Worm (Caenorhabditis elegans) whole organism, early embryonic: ENCODE data around the gene tag-120.

ENCODE experiments used
- B0310.2 ChIP-seq: sonication (generic microtip); optimal IDR thresholded peaks from 2 replicates; lab custom pipeline; 2016; ENCODE audit warnings: mild to moderate bottlenecking, missing genetic modification characterization, missing compliant biosample characterization
- F13C5.2 ChIP-seq: sonication (generic microtip); optimal IDR thresholded peaks from 2 replicates; lab custom pipeline; 2017; ENCODE audit warnings: mild to moderate bottlenecking, missing genetic modification characterization, inconsistent platforms, missing compliant biosample characterization
- aly-1 ChIP-seq: sonication (generic microtip); optimal IDR thresholded peaks from 2 replicates; lab custom pipeline; 2016; ENCODE audit warnings: missing genetic modification characterization, missing compliant biosample characterization
- ama-1 ChIP-seq: fragments of 150-350 bp; optimal IDR thresholded peaks from 2 replicates; lab custom pipeline; 2014
- ceh-13 ChIP-seq: fragments of 200-800 bp; sonication (Bioruptor generic); optimal IDR thresholded peaks from 2 replicates; lab custom pipeline; 2018; ENCODE audit warnings: mild to moderate bottlenecking, missing genetic modification characterization, missing compliant biosample characterization
- ceh-36 ChIP-seq: sonication (generic microtip); optimal IDR thresholded peaks from 2 replicates; lab custom pipeline; 2016; ENCODE audit warnings: missing genetic modification characterization, inconsistent platforms, missing compliant biosample characterization
- ets-7 ChIP-seq: sonication (generic microtip); optimal IDR thresholded peaks from 2 replicates; lab custom pipeline; 2016; ENCODE audit warnings: missing genotype, missing genetic modification characterization, missing compliant biosample characterization
- flt-1 ChIP-seq: fragments of 200-800 bp; sonication (Bioruptor generic); IDR thresholded peaks from 2 replicates; pipeline ENCODE4 v1.3.6; 2022; ENCODE audit warnings: missing genetic modification characterization, missing compliant biosample characterization
- hmbx-1 ChIP-seq: sonication (generic microtip); optimal IDR thresholded peaks from 2 replicates; lab custom pipeline; 2016; ENCODE audit warnings: mild to moderate bottlenecking, missing genetic modification characterization, missing compliant biosample characterization
- hmg-4 ChIP-seq: fragments of 200-800 bp; sonication (Bioruptor generic); optimal IDR thresholded peaks from 2 replicates; lab custom pipeline; 2018; ENCODE audit warnings: mild to moderate bottlenecking, missing genetic modification characterization, missing compliant biosample characterization
- hnd-1 ChIP-seq: sonication (generic microtip); optimal IDR thresholded peaks from 2 replicates; lab custom pipeline; 2016; ENCODE audit warnings: missing genetic modification characterization, missing compliant biosample characterization
- pes-1 ChIP-seq: fragments of 200-800 bp; sonication (Bioruptor generic); IDR thresholded peaks from 2 replicates; pipeline ENCODE4 v1.3.6; 2022; ENCODE audit warnings: missing genetic modification reagents, missing genetic modification characterization, missing compliant biosample characterization
- scrt-1 ChIP-seq: fragments of 200-800 bp; sonication (Bioruptor generic); IDR thresholded peaks from 2 replicates; pipeline ENCODE4 v1.3.6; 2022; ENCODE audit warnings: missing genetic modification characterization, missing compliant biosample characterization
- sea-1 ChIP-seq: fragments of 200-800 bp; sonication (Bioruptor generic); conservative IDR thresholded peaks from 2 replicates; pipeline ENCODE4 v1.3.6; 2022; ENCODE audit warnings: missing genetic modification characterization, missing compliant biosample characterization
- tbx-11 ChIP-seq: fragments of 200-800 bp; sonication (Bioruptor generic); IDR thresholded peaks from 2 replicates; pipeline ENCODE4 v1.3.6; 2022; ENCODE audit warnings: missing genetic modification characterization, missing compliant biosample characterization
- tbx-37 ChIP-seq: fragments of 200-800 bp; sonication (Bioruptor generic); conservative IDR thresholded peaks from 2 replicates; pipeline ENCODE4 v1.3.6; 2022; ENCODE audit warnings: missing genetic modification reagents, missing genetic modification characterization, missing compliant biosample characterization
- tra-4 ChIP-seq: sonication (generic microtip); optimal IDR thresholded peaks from 2 replicates; lab custom pipeline; 2017; ENCODE audit warnings: missing genetic modification characterization, missing compliant biosample characterization

Gene tag-120

DNA sequence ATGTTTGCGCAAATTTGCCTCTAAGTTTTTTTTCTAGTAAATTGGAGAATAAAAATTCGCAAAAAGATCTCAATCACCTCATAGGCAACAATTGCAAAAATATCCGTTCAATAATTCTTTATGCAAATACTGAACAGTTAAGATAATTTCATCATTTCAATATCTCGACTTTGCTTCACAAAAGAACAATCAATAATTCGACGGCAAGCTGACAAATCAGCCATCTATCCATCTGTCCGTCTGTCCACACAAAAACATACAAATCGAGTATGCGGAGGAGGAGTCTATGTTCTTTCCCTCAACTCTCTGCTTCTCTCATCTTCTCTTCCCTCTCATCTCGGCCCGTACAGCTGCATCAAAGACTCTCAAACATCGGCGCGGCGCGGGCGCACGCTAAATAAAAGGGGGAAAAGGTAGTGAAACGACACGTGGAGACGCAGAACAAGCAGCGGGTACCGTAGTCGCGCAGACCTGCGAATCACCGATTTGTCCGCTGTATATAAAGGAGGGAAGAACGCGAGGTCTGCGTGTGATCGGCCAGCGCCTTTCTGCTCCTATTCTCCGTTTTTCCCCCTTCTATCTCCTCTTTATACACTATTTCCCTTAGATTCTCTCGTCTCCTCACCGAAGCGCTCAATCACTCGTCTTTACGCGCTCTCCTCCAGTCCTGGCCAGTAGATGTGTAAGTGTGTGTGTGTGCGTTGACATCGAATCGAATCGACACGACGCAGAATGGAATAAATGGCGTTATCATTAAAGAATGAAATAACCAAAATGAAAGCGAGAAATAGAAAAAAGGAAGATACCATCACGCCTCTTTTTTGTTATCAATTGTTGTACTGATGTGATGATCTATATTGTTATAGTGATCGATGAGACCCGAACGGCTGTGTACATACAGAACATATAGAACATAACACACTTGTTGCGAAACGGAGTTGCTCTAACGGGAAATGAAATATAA, 21.4 kb upstream of the tag-120 start:
- no peak for TF ChIP-seq pes-1 (GFP tag; lab: Robert Waterston, UW)
- TF ChIP-seq hnd-1 (tag; lab: Kevin White, UChicago): no peak
- TF ChIP-seq tra-4 (tag; lab: Kevin White, UChicago): no peak
- peak; percentile 16 for TF ChIP-seq ets-7 (tag; lab: Kevin White, UChicago)
- no peak for TF ChIP-seq aly-1
- TF ChIP-seq ama-1 (lab: Kevin White, UChicago): peak; percentile 81
- TF ChIP-seq flt-1 (GFP tag; lab: Robert Waterston, UW): peak; percentile 42; the same call in 1 of the 2 replicates
- peak; percentile 70 for TF ChIP-seq B0310.2 (tag; lab: Kevin White, UChicago)
- peak; percentile 87 for TF ChIP-seq hmg-4 (GFP tag; lab: Kevin White, UChicago)
- 0 out of 2 replicates have a peak, but pooled peaks have one; percentile 13 for TF ChIP-seq tbx-37 (GFP tag; lab: Robert Waterston, UW)
- TF ChIP-seq scrt-1 (GFP tag; lab: Robert Waterston, UW): no peak
- no peak for TF ChIP-seq ceh-13 (GFP tag; lab: Kevin White, UChicago)
- TF ChIP-seq hmbx-1 (tag; lab: Kevin White, UChicago): no peak
- TF ChIP-seq tbx-11 (GFP tag; lab: Robert Waterston, UW): no peak
- no peak for TF ChIP-seq ceh-36
- peak; percentile 46 for TF ChIP-seq F13C5.2 (tag; lab: Kevin White, UChicago)
- TF ChIP-seq sea-1 (GFP tag; lab: Robert Waterston, UW): peak; percentile 49; the same call in 1 of the 2 replicates

DNA sequence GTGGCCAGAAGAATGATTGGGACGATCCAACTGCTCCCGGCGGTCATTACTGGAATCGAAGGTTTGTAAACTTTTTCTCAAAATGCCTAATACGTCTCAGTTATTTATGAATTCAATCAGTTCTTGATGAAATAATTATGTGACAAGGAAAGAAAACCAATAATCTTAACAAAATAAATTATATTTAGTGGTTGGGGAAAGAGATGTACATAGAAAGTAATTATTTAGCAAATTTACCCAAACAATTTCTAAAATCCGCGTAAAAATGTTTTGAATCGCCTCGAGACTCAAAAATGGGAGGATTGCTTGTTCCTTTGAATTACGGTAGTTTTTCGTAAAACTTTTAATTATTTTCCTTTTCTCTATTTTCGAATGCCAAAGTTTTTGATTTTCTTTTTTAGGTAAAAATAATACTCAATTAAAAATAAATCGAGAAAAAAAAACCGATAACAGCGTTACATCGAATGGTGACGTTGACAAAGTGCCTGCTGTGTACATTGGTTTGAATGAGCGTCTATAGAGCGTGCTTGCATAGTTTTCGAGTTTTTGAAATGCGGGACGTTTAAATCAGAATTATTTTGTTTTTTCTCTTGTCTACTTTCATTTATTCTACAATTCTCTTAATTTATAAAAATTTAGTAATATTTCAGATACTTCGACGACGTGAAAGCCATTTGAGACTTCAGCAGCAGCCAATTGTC, 20.0 kb upstream of the tag-120 start, which contains the start of the genes aagr-3 and drap-1:
Gene aagr-3 (minus strand): TSS at position 51 of the 701 bp plus-strand sequence.
Gene drap-1 (plus strand): TSS at position 645 of the 701 bp plus-strand sequence.
- TF ChIP-seq flt-1 (GFP tag; lab: Robert Waterston, UW) (no peak), sea-1 (GFP tag; lab: Robert Waterston, UW) (no peak), B0310.2 (tag; lab: Kevin White, UChicago) (no peak), scrt-1 (GFP tag; lab: Robert Waterston, UW) (no peak), aly-1 (no peak)

DNA sequence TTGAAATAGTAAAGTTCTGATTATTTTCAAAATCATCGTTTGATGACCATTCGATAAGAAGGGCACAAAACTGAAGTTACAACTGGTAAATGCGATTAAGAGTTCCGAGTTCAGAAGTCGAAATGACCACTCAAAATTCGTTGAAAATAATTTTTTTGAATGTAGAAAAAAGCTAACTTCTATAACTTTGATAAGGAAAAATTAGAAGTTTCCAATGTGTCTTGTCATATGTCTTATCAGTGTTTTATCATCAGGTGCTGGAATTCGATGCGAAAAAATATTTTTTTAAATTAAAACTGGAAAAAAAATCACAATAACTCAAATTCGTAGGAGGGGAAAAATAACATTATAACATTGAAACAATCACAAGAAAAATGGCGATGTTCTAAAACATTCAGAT, 16.1 kb upstream of the tag-120 start:
- TF ChIP-seq tbx-37 (GFP tag; lab: Robert Waterston, UW): no peak
- TF ChIP-seq flt-1 (GFP tag; lab: Robert Waterston, UW): no peak
- TF ChIP-seq pes-1 (GFP tag; lab: Robert Waterston, UW): no peak
- no peak for TF ChIP-seq ceh-13 (GFP tag; lab: Kevin White, UChicago)
- TF ChIP-seq hnd-1 (tag; lab: Kevin White, UChicago): no peak
- TF ChIP-seq aly-1: no peak
- TF ChIP-seq scrt-1 (GFP tag; lab: Robert Waterston, UW): no peak
- no peak for TF ChIP-seq hmg-4 (GFP tag; lab: Kevin White, UChicago)
- TF ChIP-seq tbx-11 (GFP tag; lab: Robert Waterston, UW): no peak
- TF ChIP-seq hmbx-1 (tag; lab: Kevin White, UChicago): no peak
- TF ChIP-seq sea-1 (GFP tag; lab: Robert Waterston, UW): no peak
- no peak for TF ChIP-seq B0310.2 (tag; lab: Kevin White, UChicago)
- no peak for TF ChIP-seq ets-7 (tag; lab: Kevin White, UChicago)
- TF ChIP-seq ceh-36: no peak
- TF ChIP-seq tra-4 (tag; lab: Kevin White, UChicago): no peak

DNA sequence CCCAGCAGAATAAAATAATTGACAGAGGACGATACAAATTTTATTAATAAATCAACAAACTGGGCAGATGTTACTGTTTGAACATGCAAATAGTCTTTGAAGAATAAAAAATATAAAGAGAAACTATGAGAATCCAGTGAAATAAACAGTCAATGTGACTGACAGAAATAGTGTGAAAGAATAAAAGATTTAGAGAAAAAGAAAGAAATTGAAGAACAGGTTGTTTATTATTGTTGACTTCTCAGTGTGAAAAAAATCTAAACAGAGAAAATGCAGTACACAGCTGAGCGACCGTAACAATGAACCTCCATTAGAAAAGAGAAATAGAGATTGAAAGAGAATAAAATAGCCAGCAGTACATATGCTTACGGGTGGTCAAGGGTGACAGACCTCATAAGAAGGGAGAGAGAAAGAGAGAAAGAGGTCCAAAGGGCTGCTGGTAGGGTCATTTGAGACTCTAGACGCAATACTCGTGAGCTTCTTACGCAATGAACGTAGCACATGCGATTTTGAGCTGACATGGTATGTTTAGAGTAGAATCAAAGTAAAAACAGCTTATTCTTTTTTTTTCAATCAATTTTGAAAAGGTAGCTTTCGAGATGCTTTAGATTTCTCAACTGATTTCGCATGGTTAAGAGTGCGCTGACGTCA, 14.5 kb upstream of the tag-120 start, which contains the start of gene slcr-46.3:
Gene slcr-46.3 (minus strand): TSS at position 86 of the 651 bp plus-strand sequence.
- no peak for TF ChIP-seq scrt-1 (GFP tag; lab: Robert Waterston, UW)
- no peak for TF ChIP-seq flt-1 (GFP tag; lab: Robert Waterston, UW)
- no peak for TF ChIP-seq tbx-11 (GFP tag; lab: Robert Waterston, UW)

DNA sequence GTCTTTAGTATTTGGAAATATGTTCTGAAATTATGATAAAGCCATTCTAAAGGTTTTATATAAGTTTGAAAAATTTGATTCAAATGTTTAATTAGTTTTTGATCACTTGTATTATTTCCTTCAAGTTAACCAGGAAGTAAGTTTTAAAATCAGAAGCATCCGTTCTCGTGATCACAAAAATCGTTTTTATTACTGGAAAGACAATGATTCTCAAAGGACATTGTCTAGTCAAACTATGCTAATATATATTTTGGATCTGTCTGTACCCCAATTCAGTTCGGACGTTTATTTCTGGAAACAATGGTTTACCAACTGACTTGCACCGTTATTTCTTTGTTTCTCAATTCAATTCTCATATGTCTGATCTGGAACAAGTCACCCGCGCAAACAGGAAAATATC, 6.8 kb upstream of the tag-120 start, which contains the start of gene str-188:
Gene str-188 (plus strand): TSS at position 301 of the 400 bp plus-strand sequence.
- no peak for TF ChIP-seq B0310.2 (tag; lab: Kevin White, UChicago)
- no peak for TF ChIP-seq F13C5.2 (tag; lab: Kevin White, UChicago)
- no peak for TF ChIP-seq tbx-37 (GFP tag; lab: Robert Waterston, UW)
- no peak for TF ChIP-seq scrt-1 (GFP tag; lab: Robert Waterston, UW)
- no peak for TF ChIP-seq ceh-13 (GFP tag; lab: Kevin White, UChicago)

DNA sequence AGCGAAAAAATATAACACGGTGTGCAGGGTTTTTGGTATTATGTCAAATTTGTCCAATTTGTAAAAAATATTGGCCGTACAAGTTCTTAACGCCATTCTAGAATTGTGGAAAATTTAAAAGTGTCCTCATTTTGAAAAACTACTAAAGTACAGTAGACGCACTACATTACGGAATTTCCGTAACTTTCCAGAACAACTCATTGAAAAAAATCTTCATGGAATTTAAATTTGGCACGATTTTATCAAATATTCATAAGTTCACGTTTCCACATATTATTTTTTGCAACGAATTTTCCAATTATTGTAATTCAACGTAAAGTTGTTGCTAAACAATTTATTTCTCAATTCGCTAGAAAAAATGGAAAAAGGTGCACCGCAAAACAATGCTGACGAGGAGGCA, 5.3 kb upstream of the tag-120 start, which contains the start of gene F40F9.3:
Gene F40F9.3 (plus strand): TSS at position 301 of the 400 bp plus-strand sequence.
- TF ChIP-seq ceh-36 (no peak), ceh-13 (GFP tag; lab: Kevin White, UChicago) (no peak), ama-1 (lab: Kevin White, UChicago) (no peak), B0310.2 (tag; lab: Kevin White, UChicago) (no peak), tbx-37 (GFP tag; lab: Robert Waterston, UW) (no peak), tbx-11 (GFP tag; lab: Robert Waterston, UW) (no peak), ets-7 (tag; lab: Kevin White, UChicago) (no peak), hmbx-1 (tag; lab: Kevin White, UChicago) (no peak), flt-1 (GFP tag; lab: Robert Waterston, UW) (no peak), scrt-1 (GFP tag; lab: Robert Waterston, UW) (no peak), sea-1 (GFP tag; lab: Robert Waterston, UW) (no peak), pes-1 (GFP tag; lab: Robert Waterston, UW) (no peak), hnd-1 (tag; lab: Kevin White, UChicago) (no peak), F13C5.2 (tag; lab: Kevin White, UChicago) (no peak), hmg-4 (GFP tag; lab: Kevin White, UChicago) (no peak)
